Worm (Caenorhabditis elegans) whole organism, L4 larva: Measurements from ENCODE around the gene gpa-18.
"Not testable (repeated sequence)": the region's sequence is repeated elsewhere in the genome, so short reads cannot be mapped to it uniquely, and the experiment has no call there.

Source experiments
- T26A8.4 ChIP-seq: fragments of 200-800 bp; sonication (Bioruptor generic); IDR thresholded peaks from 2 replicates; pipeline ENCODE4 v1.3.6; 2022; ENCODE audit warnings: missing genetic modification characterization, missing compliant biosample characterization
- Y105C5A.15 ChIP-seq: fragments of 200-800 bp; sonication (Bioruptor generic); IDR thresholded peaks from 2 replicates; pipeline ENCODE4 v1.3.6; 2022; ENCODE audit warnings: missing genetic modification characterization, missing compliant biosample characterization
- Y48G9A.11 ChIP-seq: fragments of 200-800 bp; sonication (Bioruptor generic); IDR thresholded peaks from 2 replicates; pipeline ENCODE4 v1.3.6; 2022; ENCODE audit warnings: missing genetic modification reagents, missing genetic modification characterization, missing compliant biosample characterization
- ZK546.5 ChIP-seq, 2 experiments: sonication (generic microtip); optimal IDR thresholded peaks; 2 replicates each; lab custom pipeline; 2017; ENCODE audit warnings: missing biosample characterization in 2 of 2, missing genetic modification characterization in 2 of 2
- aha-1 ChIP-seq: fragments of 150-350 bp; peaks from one replicate; lab custom pipeline; 2014; ENCODE audit warnings: missing biosample characterization, missing genetic modification characterization
- arid-1 ChIP-seq: fragments of 200-800 bp; sonication (Bioruptor generic); conservative IDR thresholded peaks from 2 replicates; pipeline ENCODE4 v1.3.6; 2022; ENCODE audit warnings: missing genetic modification reagents, missing genetic modification characterization, missing compliant biosample characterization
- attf-4 ChIP-seq: sonication (generic microtip); optimal IDR thresholded peaks from 3 replicates; lab custom pipeline; 2017; ENCODE audit warnings: missing biosample characterization, missing genetic modification characterization
- ceh-62 ChIP-seq: sonication (generic microtip); optimal IDR thresholded peaks from 2 replicates; lab custom pipeline; 2017; ENCODE audit warnings: missing biosample characterization, missing genetic modification characterization
- cey-2 ChIP-seq: sonication (generic microtip); optimal IDR thresholded peaks from 3 replicates; lab custom pipeline; 2017; ENCODE audit warnings: missing genetic modification characterization, mild to moderate bottlenecking, missing compliant biosample characterization, antibody characterized with exemption, borderline replicate concordance; ENCODE audit not compliant: insufficient read depth
- daf-12 ChIP-seq: fragments of 150-350 bp; optimal IDR thresholded peaks from 2 replicates; lab custom pipeline; 2014; ENCODE audit warnings: missing biosample characterization, missing genetic modification reagents, missing genetic modification characterization
- daf-16 ChIP-seq, 3 experiments: sonication (generic microtip); optimal IDR thresholded peaks; 2 replicates each; lab custom pipeline; 2016 to 2017; ENCODE audit warnings: missing genetic modification characterization in 3 of 3, missing genetic modification reagents in 3 of 3, mild to moderate bottlenecking in 2 of 3, missing compliant biosample characterization in 2 of 3, missing biosample characterization in 1 of 3, moderate library complexity in 1 of 3
- dmd-6 ChIP-seq: fragments of 200-800 bp; sonication (Bioruptor generic); IDR thresholded peaks from 2 replicates; pipeline ENCODE4 v1.3.6; 2022; ENCODE audit warnings: missing genetic modification reagents, missing genetic modification characterization, missing compliant biosample characterization
- dmd-9 ChIP-seq: fragments of 200-800 bp; sonication (Bioruptor generic); IDR thresholded peaks from 2 replicates; pipeline ENCODE4 v1.3.6; 2022; ENCODE audit warnings: missing genetic modification reagents, missing genetic modification characterization, missing compliant biosample characterization
- duxl-1 ChIP-seq: sonication (generic microtip); optimal IDR thresholded peaks from 2 replicates; lab custom pipeline; 2016; ENCODE audit warnings: mild to moderate bottlenecking, missing genetic modification characterization, moderate library complexity, missing compliant biosample characterization; ENCODE audit not compliant: poor library complexity
- dve-1 ChIP-seq: sonication (generic microtip); optimal IDR thresholded peaks from 2 replicates; lab custom pipeline; 2017; ENCODE audit warnings: antibody characterized with exemption, mild to moderate bottlenecking, missing genetic modification characterization, missing compliant biosample characterization; ENCODE audit not compliant: insufficient read depth
- egl-27 ChIP-seq: sonication (generic microtip); optimal IDR thresholded peaks from 3 replicates; lab custom pipeline; 2017; ENCODE audit warnings: missing biosample characterization, missing genetic modification reagents, missing genetic modification characterization
- hif-1 ChIP-seq, 2 experiments: sonication (generic microtip); optimal IDR thresholded peaks; 2 replicates each; lab custom pipeline; 2016 to 2017; ENCODE audit warnings: missing compliant biosample characterization in 2 of 2, missing genetic modification characterization in 2 of 2, missing genetic modification reagents in 2 of 2, missing genotype in 2 of 2, mild to moderate bottlenecking in 1 of 2
- hlh-11 ChIP-seq: fragments of 200-800 bp; sonication (Bioruptor generic); optimal IDR thresholded peaks from 2 replicates; lab custom pipeline; 2018; ENCODE audit warnings: mild to moderate bottlenecking, missing genetic modification characterization, missing compliant biosample characterization
- hlh-30 ChIP-seq: sonication (generic microtip); optimal IDR thresholded peaks from 2 replicates; lab custom pipeline; 2017; ENCODE audit warnings: antibody characterized with exemption, mild to moderate bottlenecking, missing genetic modification characterization, missing compliant biosample characterization; ENCODE audit not compliant: insufficient read depth
- jun-1 ChIP-seq: fragments of 150-350 bp; optimal IDR thresholded peaks from 2 replicates; lab custom pipeline; 2014; ENCODE audit warnings: missing biosample characterization, missing genetic modification reagents, missing genetic modification characterization
- lin-15B ChIP-seq: fragments of 150-350 bp; sonication (generic microtip); optimal IDR thresholded peaks from 3 replicates; lab custom pipeline; 2014; ENCODE audit warnings: missing biosample characterization, missing genetic modification characterization
- lin-39 ChIP-seq: fragments of 150-350 bp; optimal IDR thresholded peaks from 2 replicates; lab custom pipeline; 2014; ENCODE audit warnings: missing biosample characterization, missing genetic modification reagents, missing genetic modification characterization
- lsy-2 ChIP-seq, 2 experiments: fragments of 150-350 bp in 1 of 2; sonication (generic microtip) in 1 of 2; optimal IDR thresholded peaks; 2 replicates each; lab custom pipeline; 2014 to 2017; ENCODE audit warnings: missing biosample characterization in 2 of 2, missing genetic modification characterization in 2 of 2
- madf-5 ChIP-seq, 2 experiments: fragments of 200-800 bp; sonication (Bioruptor generic); IDR thresholded peaks; 2 replicates each; pipeline ENCODE4 v1.3.6; 2022; ENCODE audit warnings: missing compliant biosample characterization in 2 of 2, missing genetic modification characterization in 2 of 2
- mdt-29 ChIP-seq: fragments of 200-800 bp; sonication (Bioruptor generic); IDR thresholded peaks from 2 replicates; pipeline ENCODE4 v1.3.6; 2022; ENCODE audit warnings: missing genetic modification reagents, missing genetic modification characterization, missing compliant biosample characterization
- mxl-3 ChIP-seq: fragments of 200-800 bp; sonication (Bioruptor generic); optimal IDR thresholded peaks from 2 replicates; lab custom pipeline; 2018; ENCODE audit warnings: mild to moderate bottlenecking, missing genetic modification characterization, missing compliant biosample characterization
- nhr-11 ChIP-seq: fragments of 150-350 bp; optimal IDR thresholded peaks from 2 replicates; lab custom pipeline; 2014; ENCODE audit warnings: missing biosample characterization, missing genetic modification characterization
- nhr-111 ChIP-seq: fragments of 200-800 bp; sonication (Bioruptor generic); optimal IDR thresholded peaks from 2 replicates; lab custom pipeline; 2018; ENCODE audit warnings: mild to moderate bottlenecking, missing genetic modification characterization, missing compliant biosample characterization
- nhr-28 ChIP-seq: fragments of 150-350 bp; optimal IDR thresholded peaks from 2 replicates; lab custom pipeline; 2014; ENCODE audit warnings: missing biosample characterization, missing genetic modification characterization
- nhr-77 ChIP-seq: fragments of 150-350 bp; optimal IDR thresholded peaks from 2 replicates; lab custom pipeline; 2014; ENCODE audit warnings: missing biosample characterization, missing genetic modification characterization
- pha-4 ChIP-seq, 2 experiments: fragments of 150-350 bp in 1 of 2; fragments of 200-800 bp in 1 of 2; sonication (Bioruptor generic) in 1 of 2; IDR thresholded peaks in 1 of 2; optimal IDR thresholded peaks in 1 of 2; 2 replicates each; pipeline versions ENCODE4 v1.3.6 to Lab custom; 2014 to 2022; ENCODE audit warnings: missing genetic modification characterization in 2 of 2, missing genetic modification reagents in 2 of 2, missing biosample characterization in 1 of 2, missing compliant biosample characterization in 1 of 2
- snpc-1.2 ChIP-seq: fragments of 200-800 bp; sonication (Bioruptor generic); IDR thresholded peaks from 2 replicates; pipeline ENCODE4 v1.3.6; 2022; ENCODE audit warnings: missing genetic modification reagents, missing genetic modification characterization, missing compliant biosample characterization
- spr-3 ChIP-seq: fragments of 200-800 bp; sonication (Bioruptor generic); optimal IDR thresholded peaks from 2 replicates; lab custom pipeline; 2018; ENCODE audit warnings: mild to moderate bottlenecking, missing genetic modification characterization, missing compliant biosample characterization
- unc-62 ChIP-seq, 3 experiments: fragments of 150-350 bp in 1 of 3; sonication (generic microtip); optimal IDR thresholded peaks in 2 of 3; peaks in 1 of 3; 1 replicate in 1 of 3; 2 replicates in 2 of 3; lab custom pipeline; 2014 to 2017; ENCODE audit warnings: missing biosample characterization in 3 of 3, missing genetic modification characterization in 3 of 3, missing genetic modification reagents in 3 of 3, missing genotype in 1 of 3
- vab-7 ChIP-seq: fragments of 200-800 bp; sonication (Bioruptor generic); IDR thresholded peaks from 2 replicates; pipeline ENCODE4 v1.3.6; 2022; ENCODE audit warnings: missing genetic modification reagents, missing genetic modification characterization, missing compliant biosample characterization

Gene gpa-18

ce11 chrIV:5171994-5172528 is 23.4 kb downstream of the gpa-18 start:
- TF ChIP-seq duxl-1 (tag; lab: Kevin White, UChicago): no peak
- TF ChIP-seq aha-1 (tag; lab: Kevin White, UChicago): peak; percentile 72
- peak; percentile 30 for TF ChIP-seq hlh-11 (tag; lab: Kevin White, UChicago)
- TF ChIP-seq unc-62 (GFP tag; optimal IDR thresholded peaks at IDR 0.05 in 1 of 2; lab: Kevin White, UChicago): peak in 1 of 2 experiments; percentile 34
- TF ChIP-seq unc-62 (tag; optimal IDR thresholded peaks at IDR 0.05; lab: Kevin White, UChicago): no peak

- TF ChIP-seq hlh-11 (tag; lab: Kevin White, UChicago) (peak; percentile 21), mxl-3 (GFP tag; lab: Kevin White, UChicago) (no peak), unc-62 (GFP tag; optimal IDR thresholded peaks at IDR 0.05 in 1 of 2; lab: Kevin White, UChicago) (peak in 1 of 2 experiments; percentile 83), unc-62 (tag; optimal IDR thresholded peaks at IDR 0.05; lab: Kevin White, UChicago) (no peak), daf-16 (GFP tag; optimal IDR thresholded peaks at IDR 0.05; lab: Kevin White, UChicago) (peak in 1 of 2 experiments; percentile 68), daf-16 (tag; optimal IDR thresholded peaks at IDR 0.05; lab: Kevin White, UChicago) (no peak)
- TF ChIP-seq, all 104 proteins: peak for 3
These were observed 26.1 kb downstream of the gpa-18 start for ce11 chrIV:5169335-5169734.

ce11 chrIV:5166030-5166429 is 29.4 kb downstream of the gpa-18 start, which contains the start of gene ptp-5.1:
ptp-5.1 (plus strand) TSS chrIV:5166330.
- TF ChIP-seq attf-4 (tag; lab: Kevin White, UChicago) (no peak), hif-1 (tag; optimal IDR thresholded peaks at IDR 0.05; lab: Kevin White, UChicago) (no peak), lin-39 (tag; lab: Kevin White, UChicago) (no peak), nhr-28 (tag; lab: Kevin White, UChicago) (no peak), dmd-6 (GFP tag; lab: Robert Waterston, UW) (no peak), egl-27 (tag; lab: Kevin White, UChicago) (no peak), lin-15B (no peak), vab-7 (GFP tag; lab: Robert Waterston, UW) (no peak), Y48G9A.11 (GFP tag; lab: Robert Waterston, UW) (no peak)

ce11 chrIV:5165626-5166025 is 29.8 kb downstream of the gpa-18 start, which contains the start of gene nspd-6:
nspd-6 (minus strand) TSS chrIV:5165726.
- TF ChIP-seq Y48G9A.11 (GFP tag; lab: Robert Waterston, UW); mdt-29 (GFP tag; lab: Robert Waterston, UW); cey-2 (tag; lab: Kevin White, UChicago): not testable (repeated sequence)

ce11 chrIV:5162941-5163340 is 32.5 kb downstream of the gpa-18 start, which contains the start of the genes nspd-3 and C24D10.2:
nspd-3 (minus strand) TSS chrIV:5163041.
C24D10.2 (plus strand) TSS chrIV:5163339.
- TF ChIP-seq dve-1 (tag; lab: Kevin White, UChicago); arid-1 (GFP tag; lab: Robert Waterston, UW); Y105C5A.15 (GFP tag; lab: Robert Waterston, UW): not testable (repeated sequence)
- TF ChIP-seq, all 104 proteins: peak for 0; not testable (repeated sequence) for 104

ce11 chrIV:5160171-5160570 is 35.3 kb downstream of the gpa-18 start, which contains the start of the genes C24D10.6 and C24D10.4:
C24D10.6 (minus strand) TSS chrIV:5160248.
C24D10.4 (plus strand) TSS chrIV:5160522.
- TF ChIP-seq ceh-62 (tag; lab: Kevin White, UChicago) (no peak), lin-39 (tag; lab: Kevin White, UChicago) (no peak), T26A8.4 (no peak), dve-1 (tag; lab: Kevin White, UChicago) (no peak), cey-2 (tag; lab: Kevin White, UChicago) (no peak), dmd-6 (GFP tag; lab: Robert Waterston, UW) (no peak), daf-12 (no peak), hlh-30 (tag; lab: Kevin White, UChicago) (peak; percentile 14), spr-3 (no peak), lsy-2 (tag; optimal IDR thresholded peaks at IDR 0.05; lab: Kevin White, UChicago) (peak in 1 of 2 experiments; percentile 83), dmd-9 (GFP tag; lab: Robert Waterston, UW) (no peak), duxl-1 (tag; lab: Kevin White, UChicago) (no peak), madf-5 (GFP tag; IDR thresholded peaks at IDR 0.05; lab: Robert Waterston, UW) (no peak), Y48G9A.11 (GFP tag; lab: Robert Waterston, UW) (no peak), ZK546.5 (tag; optimal IDR thresholded peaks at IDR 0.05; lab: Kevin White, UChicago) (no peak), nhr-77 (tag; lab: Kevin White, UChicago) (peak; percentile 11), pha-4 (GFP tag; IDR thresholded peaks at IDR 0.05; lab: Robert Waterston, UW) (no peak), pha-4 (tag; optimal IDR thresholded peaks at IDR 0.05; lab: Kevin White, UChicago) (no peak), nhr-111 (GFP tag; lab: Kevin White, UChicago) (no peak), nhr-11 (tag; lab: Kevin White, UChicago) (no peak), egl-27 (tag; lab: Kevin White, UChicago) (no peak), snpc-1.2 (peak; percentile 59; the same call in 1 of the 2 replicates), jun-1 (no peak)
